Fruit fly (Drosophila melanogaster) whole organism, embryonic: ENCODE measurements around the gene Jon99Ci.

Source experiments
- B-H1 ChIP-seq: fragments of 200-800 bp; sonication (Bioruptor generic); IDR thresholded peaks from 3 replicates; pipeline ENCODE4 v1.3.6; 2022; ENCODE audit warnings: missing biosample characterization, missing genetic modification characterization
- CG10267 ChIP-seq: fragments of 200-800 bp; sonication (Bioruptor generic); optimal IDR thresholded peaks from 2 replicates; lab custom pipeline; 2018; ENCODE audit warnings: missing biosample characterization, mild to moderate bottlenecking, missing genetic modification characterization, moderate library complexity
- CG10462 ChIP-seq: fragments of 200-800 bp; sonication (Bioruptor generic); optimal IDR thresholded peaks from 2 replicates; lab custom pipeline; 2016; ENCODE audit warnings: missing biosample characterization, missing genetic modification characterization
- CG10654 ChIP-seq: fragments of 200-800 bp; sonication (Bioruptor generic); optimal IDR thresholded peaks from 2 replicates; lab custom pipeline; 2016; ENCODE audit warnings: missing biosample characterization, missing genetic modification characterization
- CG11093 ChIP-seq: fragments of 200-800 bp; sonication (Bioruptor generic); IDR thresholded peaks from 3 replicates; pipeline ENCODE4 v1.3.6; 2022; ENCODE audit warnings: missing biosample characterization, missing genetic modification characterization
- CG11398 ChIP-seq: fragments of 200-800 bp; sonication (Bioruptor generic); optimal IDR thresholded peaks from 2 replicates; lab custom pipeline; 2016; ENCODE audit warnings: missing biosample characterization, missing genetic modification characterization
- CG12391 ChIP-seq: fragments of 200-800 bp; sonication (Bioruptor generic); optimal IDR thresholded peaks from 3 replicates; lab custom pipeline; 2018; ENCODE audit warnings: missing biosample characterization, mild to moderate bottlenecking, missing genetic modification characterization, moderate library complexity
- CG15011 ChIP-seq: fragments of 200-800 bp; sonication (Bioruptor generic); optimal IDR thresholded peaks from 3 replicates; lab custom pipeline; 2018; ENCODE audit warnings: missing biosample characterization, mild to moderate bottlenecking, missing genetic modification characterization
- CG15696 ChIP-seq: fragments of 200-800 bp; sonication (Bioruptor generic); optimal IDR thresholded peaks from 2 replicates; lab custom pipeline; 2019; ENCODE audit warnings: missing biosample characterization, mild to moderate bottlenecking, missing genetic modification characterization, moderate library complexity
- CG17361 ChIP-seq: fragments of 200-800 bp; sonication (Bioruptor generic); IDR thresholded peaks from 3 replicates; pipeline ENCODE4 v1.3.6; 2022; ENCODE audit warnings: missing biosample characterization, missing genetic modification characterization
- CG17829 ChIP-seq: fragments of 200-800 bp; optimal IDR thresholded peaks from 2 replicates; lab custom pipeline; 2019; ENCODE audit warnings: missing biosample characterization, mild to moderate bottlenecking, missing genetic modification characterization, moderate library complexity
- CG1792 ChIP-seq: fragments of 200-800 bp; sonication (Bioruptor generic); optimal IDR thresholded peaks from 2 replicates; lab custom pipeline; 2016; ENCODE audit warnings: missing biosample characterization, missing genetic modification characterization
- CG18262 ChIP-seq: fragments of 200-800 bp; optimal IDR thresholded peaks from 3 replicates; lab custom pipeline; 2019; ENCODE audit warnings: missing biosample characterization, mild to moderate bottlenecking, missing genetic modification characterization, moderate library complexity
- CG1832 ChIP-seq: fragments of 200-800 bp; sonication (Bioruptor generic); optimal IDR thresholded peaks from 2 replicates; lab custom pipeline; 2017; ENCODE audit warnings: missing biosample characterization, mild to moderate bottlenecking, missing genetic modification characterization, inconsistent platforms
- CG30403 ChIP-seq: fragments of 200-800 bp; sonication (Bioruptor generic); optimal IDR thresholded peaks from 3 replicates; lab custom pipeline; 2016; ENCODE audit warnings: missing biosample characterization, missing genetic modification characterization
- CG30431 ChIP-seq: fragments of 200-800 bp; sonication (Bioruptor generic); optimal IDR thresholded peaks from 2 replicates; lab custom pipeline; 2017; ENCODE audit warnings: missing biosample characterization, missing genetic modification characterization
- CG3065 ChIP-seq: fragments of 200-800 bp; sonication (Bioruptor generic); optimal IDR thresholded peaks from 2 replicates; lab custom pipeline; 2016; ENCODE audit warnings: missing biosample characterization, missing genetic modification characterization
- CG32767 ChIP-seq: fragments of 200-800 bp; sonication (Bioruptor generic); IDR thresholded peaks from 2 replicates; pipeline ENCODE4 v1.3.6; 2022; ENCODE audit warnings: missing biosample characterization, missing genetic modification characterization
- CG32772 ChIP-seq: fragments of 200-800 bp; sonication (Bioruptor generic); IDR thresholded peaks from 2 replicates; pipeline ENCODE4 v1.3.6; 2022; ENCODE audit warnings: missing biosample characterization, missing genetic modification characterization
- CG4730 ChIP-seq: fragments of 200-800 bp; sonication (Bioruptor generic); IDR thresholded peaks from 2 replicates; pipeline ENCODE4 v1.3.6; 2022; ENCODE audit warnings: missing biosample characterization, missing genetic modification characterization
- CG8388 ChIP-seq: fragments of 200-800 bp; sonication (Bioruptor generic); optimal IDR thresholded peaks from 2 replicates; lab custom pipeline; 2019; ENCODE audit warnings: missing biosample characterization, mild to moderate bottlenecking, missing genetic modification characterization, moderate library complexity
- CkIIα-i1 ChIP-seq: fragments of 200-800 bp; sonication (Bioruptor generic); IDR thresholded peaks from 2 replicates; pipeline ENCODE4 v1.3.6; 2022; ENCODE audit warnings: missing biosample characterization, missing genetic modification characterization
- Dad ChIP-seq: fragments of 200-800 bp; sonication (Bioruptor generic); optimal IDR thresholded peaks from 3 replicates; lab custom pipeline; 2016; ENCODE audit warnings: missing biosample characterization, missing genetic modification characterization
- Drgx ChIP-seq: fragments of 200-800 bp; sonication (Bioruptor generic); IDR thresholded peaks from 2 replicates; pipeline ENCODE4 v1.3.6; 2022; ENCODE audit warnings: missing biosample characterization, missing genetic modification characterization
- H2.0 ChIP-seq: fragments of 200-800 bp; sonication (Bioruptor generic); IDR thresholded peaks from 2 replicates; pipeline ENCODE4 v1.3.6; 2022; ENCODE audit warnings: missing biosample characterization, missing genetic modification characterization
- Hmr ChIP-seq: fragments of 200-800 bp; sonication (Bioruptor generic); optimal IDR thresholded peaks from 3 replicates; lab custom pipeline; 2017; ENCODE audit warnings: mild to moderate bottlenecking, missing biosample characterization, missing genetic modification reagents, missing genetic modification characterization
- Hr39 ChIP-seq: fragments of >200 bp; optimal IDR thresholded peaks from 2 replicates; lab custom pipeline; 2017
- Oli ChIP-seq: fragments of 200-800 bp; sonication (Bioruptor generic); optimal IDR thresholded peaks from 2 replicates; lab custom pipeline; 2018; ENCODE audit warnings: missing biosample characterization, mild to moderate bottlenecking, missing genetic modification characterization, moderate library complexity
- Optix ChIP-seq: fragments of 200-800 bp; sonication (Bioruptor generic); IDR thresholded peaks from 3 replicates; pipeline ENCODE4 v1.3.6; 2022; ENCODE audit warnings: missing biosample characterization, missing genetic modification characterization
- Rx ChIP-seq: fragments of 200-800 bp; sonication (Bioruptor generic); IDR thresholded peaks from 2 replicates; pipeline ENCODE4 v1.3.6; 2022; ENCODE audit warnings: missing biosample characterization, missing genetic modification characterization
- Sry-β ChIP-seq: fragments of 200-800 bp; sonication (Bioruptor generic); optimal IDR thresholded peaks from 2 replicates; lab custom pipeline; 2018; ENCODE audit warnings: missing biosample characterization, mild to moderate bottlenecking, missing genetic modification characterization, moderate library complexity
- chinmo ChIP-seq: fragments of 200-800 bp; sonication (Bioruptor generic); IDR thresholded peaks from 4 replicates; pipeline ENCODE4 v1.3.6; 2022; ENCODE audit warnings: missing biosample characterization, missing genetic modification characterization; ENCODE audit not compliant: partially characterized antibody
- crp ChIP-seq, 2 experiments: fragments of 200-800 bp; sonication (Bioruptor generic); optimal IDR thresholded peaks; 2 replicates in 1 of 2; 3 replicates in 1 of 2; lab custom pipeline; 2017; ENCODE audit warnings: missing biosample characterization in 2 of 2, missing genetic modification characterization in 2 of 2, mild to moderate bottlenecking in 1 of 2, moderate library complexity in 1 of 2
- dpn ChIP-seq, 2 experiments: fragments of 200-800 bp; sonication (Bioruptor generic); optimal IDR thresholded peaks; 3 replicates each; lab custom pipeline; 2016; ENCODE audit warnings: missing biosample characterization in 2 of 2, missing genetic modification characterization in 2 of 2
- dysf ChIP-seq: fragments of 200-800 bp; sonication (Bioruptor generic); IDR thresholded peaks from 3 replicates; pipeline ENCODE4 v1.3.6; 2022; ENCODE audit warnings: missing biosample characterization, missing genetic modification characterization
- fu2 ChIP-seq: fragments of 200-800 bp; sonication (Bioruptor generic); optimal IDR thresholded peaks from 2 replicates; lab custom pipeline; 2016; ENCODE audit warnings: missing biosample characterization, missing genetic modification characterization
- kah ChIP-seq: fragments of 200-800 bp; sonication (Bioruptor generic); optimal IDR thresholded peaks from 2 replicates; lab custom pipeline; 2018; ENCODE audit warnings: missing biosample characterization, mild to moderate bottlenecking, missing genetic modification characterization
- nom ChIP-seq: fragments of 200-800 bp; sonication (Bioruptor generic); optimal IDR thresholded peaks from 2 replicates; lab custom pipeline; 2017; ENCODE audit warnings: missing biosample characterization, missing genetic modification characterization, mild to moderate bottlenecking, moderate library complexity, missing genetic modification reagents
- pan ChIP-seq, 4 experiments: fragments of >200 bp in 3 of 4; fragments of 200-800 bp in 1 of 4; sonication (Bioruptor generic) in 1 of 4; optimal IDR thresholded peaks in 3 of 4; IDR thresholded peaks in 1 of 4; 2 replicates each; pipeline versions ENCODE4 v1.3.6 to Lab custom; 2017 to 2022; ENCODE audit warnings: missing biosample characterization in 2 of 4, missing genetic modification characterization in 2 of 4, mixed read lengths in 1 of 4
- pzg ChIP-seq: fragments of 200-800 bp; sonication (Bioruptor generic); optimal IDR thresholded peaks from 3 replicates; lab custom pipeline; 2018; ENCODE audit warnings: missing biosample characterization, mild to moderate bottlenecking, missing genetic modification characterization, moderate library complexity
- repo ChIP-seq: fragments of 200-800 bp; sonication (Bioruptor generic); optimal IDR thresholded peaks from 2 replicates; lab custom pipeline; 2016; ENCODE audit warnings: missing biosample characterization, missing genetic modification characterization
- sc ChIP-seq, 3 experiments: fragments of >200 bp in 2 of 3; fragments of 200-800 bp in 1 of 3; sonication (Bioruptor generic) in 1 of 3; optimal IDR thresholded peaks; 2 replicates in 2 of 3; 3 replicates in 1 of 3; lab custom pipeline; 2017; ENCODE audit warnings: mild to moderate bottlenecking in 1 of 3, missing biosample characterization in 1 of 3, missing genetic modification characterization in 1 of 3, missing genetic modification reagents in 1 of 3
- seq ChIP-seq: fragments of 200-800 bp; sonication (Bioruptor generic); IDR thresholded peaks from 2 replicates; pipeline ENCODE4 v1.3.6; 2022; ENCODE audit warnings: missing biosample characterization, missing genetic modification characterization
- slou ChIP-seq: fragments of 200-800 bp; sonication (Bioruptor generic); optimal IDR thresholded peaks from 3 replicates; lab custom pipeline; 2016; ENCODE audit warnings: missing biosample characterization, missing genetic modification characterization
- so ChIP-seq: fragments of 200-800 bp; sonication (Bioruptor generic); IDR thresholded peaks from 3 replicates; pipeline ENCODE4 v1.3.6; 2022; ENCODE audit warnings: missing biosample characterization, missing genetic modification characterization
- sr ChIP-seq: fragments of 200-800 bp; sonication (Bioruptor generic); IDR thresholded peaks from 3 replicates; pipeline ENCODE4 v1.3.6; 2022; ENCODE audit warnings: missing biosample characterization, missing genetic modification characterization
- tna ChIP-seq: fragments of 200-800 bp; sonication (Bioruptor generic); IDR thresholded peaks from 2 replicates; pipeline ENCODE4 v1.3.6; 2022; ENCODE audit warnings: missing biosample characterization, missing genetic modification characterization; ENCODE audit not compliant: partially characterized antibody
- tx ChIP-seq: fragments of 200-800 bp; sonication (Bioruptor generic); optimal IDR thresholded peaks from 2 replicates; lab custom pipeline; 2016; ENCODE audit warnings: missing biosample characterization, missing genetic modification characterization
- vvl ChIP-seq: fragments of 200-800 bp; sonication (Bioruptor generic); IDR thresholded peaks from 2 replicates; pipeline ENCODE4 v1.3.6; 2022; ENCODE audit warnings: missing biosample characterization, missing genetic modification characterization
- zf30C ChIP-seq: fragments of 200-800 bp; sonication (Bioruptor generic); optimal IDR thresholded peaks from 3 replicates; lab custom pipeline; 2018; ENCODE audit warnings: missing biosample characterization, mild to moderate bottlenecking, missing genetic modification characterization

Gene Jon99Ci

DNA sequence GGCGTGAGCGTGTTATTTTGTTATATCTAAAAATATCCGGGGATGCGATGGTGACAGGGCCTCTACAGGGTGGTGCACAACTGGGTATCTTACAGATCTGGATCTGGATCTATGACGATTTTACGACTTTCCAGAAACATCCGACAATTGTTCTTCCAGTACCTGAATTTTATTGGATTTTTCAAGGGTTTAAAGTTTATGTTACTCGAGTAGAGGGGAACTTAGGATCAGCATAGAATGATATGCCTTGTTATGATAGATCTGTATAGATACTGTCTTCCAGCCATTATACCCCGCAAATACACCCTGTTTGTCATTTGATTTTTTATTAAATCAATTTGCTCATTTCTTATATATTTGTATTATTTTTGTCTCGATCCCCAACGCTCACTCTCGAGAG is 31.6 kb downstream of the Jon99Ci start (continued):
- TF ChIP-seq sc (optimal IDR thresholded peaks at IDR 0.05; lab: Kevin White, UChicago) (no peak), sc (GFP tag; optimal IDR thresholded peaks at IDR 0.05; lab: Kevin White, UChicago) (no peak), CG11093 (GFP tag; lab: Robert Waterston, UW) (peak; percentile 35; the same call in 1 of the 3 replicates), H2.0 (GFP tag; lab: Robert Waterston, UW) (0 out of 2 replicates have a peak, but pooled peaks have one; percentile 5), CG11398 (GFP tag; lab: Kevin White, UChicago) (no peak), Hr39 (lab: Kevin White, UChicago) (no peak), CG17361 (peak; percentile 67), tna (no peak), fu2 (no peak), CG17829 (peak; percentile 32), slou (peak; percentile 24), seq (peak; percentile 57; the same call in 1 of the 2 replicates), CG1792 (GFP tag; lab: Kevin White, UChicago) (no peak), Dad (peak; percentile 69), Optix (GFP tag; lab: Robert Waterston, UW) (no peak), CG32767 (GFP tag; lab: Robert Waterston, UW) (peak; percentile 54; the same call in 1 of the 2 replicates), nom (GFP tag; lab: Kevin White, UChicago) (no peak), Drgx (GFP tag; lab: Robert Waterston, UW) (peak; percentile 84), repo (GFP tag; lab: Kevin White, UChicago) (no peak), CG32772 (GFP tag; lab: Robert Waterston, UW) (no peak), CG18262 (tag; lab: Kevin White, UChicago) (peak; percentile 67), sr (GFP tag; lab: Robert Waterston, UW) (peak; percentile 3; the same call in 1 of the 3 replicates), dpn (GFP tag; optimal IDR thresholded peaks at IDR 0.05; lab: Kevin White, UChicago) (peak; percentile 60 to 64), CG10462 (no peak), tx (GFP tag; lab: Kevin White, UChicago) (no peak), vvl (GFP tag; lab: Robert Waterston, UW) (peak; percentile 51; the same call in 1 of the 2 replicates), Hmr (GFP tag; lab: Kevin White, UChicago) (peak; percentile 67), zf30C (GFP tag; lab: Kevin White, UChicago) (no peak), Sry-β (GFP tag; lab: Kevin White, UChicago) (no peak), dysf (GFP tag; lab: Robert Waterston, UW) (peak; percentile 89), CG8388 (peak; percentile 23), CG1832 (GFP tag; lab: Kevin White, UChicago) (no peak), CkIIα-i1 (GFP tag; lab: Robert Waterston, UW) (no peak), pzg (GFP tag; lab: Kevin White, UChicago) (no peak), CG15011 (peak; percentile 43), CG4730 (GFP tag; lab: Robert Waterston, UW) (peak; percentile 31; the same call in 1 of the 2 replicates), so (GFP tag; lab: Robert Waterston, UW) (peak; percentile 72), CG15696 (tag; lab: Kevin White, UChicago) (peak; percentile 16), CG10654 (GFP tag; lab: Kevin White, UChicago) (peak; percentile 25), CG30431 (GFP tag; lab: Kevin White, UChicago) (peak; percentile 3), CG30403 (GFP tag; lab: Kevin White, UChicago) (peak; percentile 61), chinmo (GFP tag; lab: Robert Waterston, UW) (no peak), Rx (no peak), crp (GFP tag; optimal IDR thresholded peaks at IDR 0.05; lab: Kevin White, UChicago) (no peak), CG10267 (peak; percentile 39), kah (GFP tag; lab: Kevin White, UChicago) (peak; percentile 6), Oli (peak; percentile 73), B-H1 (GFP tag; lab: Robert Waterston, UW) (0 out of 3 replicates have a peak, but pooled peaks have one; percentile 25), CG3065 (GFP tag; lab: Kevin White, UChicago) (no peak), pan (optimal IDR thresholded peaks at IDR 0.05; lab: Kevin White, UChicago) (no peak), pan (GFP tag; optimal IDR thresholded peaks at IDR 0.05 in 1 of 2, IDR thresholded peaks at IDR 0.05 in 1 of 2) (peak in 1 of 2 experiments; percentile 57), CG12391 (peak; percentile 43)
